Fruit fly (Drosophila melanogaster) whole organism, embryonic: ENCODE measurements around the gene Psf2.

Source experiments
- Asciz ChIP-seq: fragments of 200-800 bp; sonication (Bioruptor generic); optimal IDR thresholded peaks from 2 replicates; lab custom pipeline; 2017; ENCODE audit warnings: missing biosample characterization, mild to moderate bottlenecking, missing genetic modification characterization, missing genetic modification reagents
- CG10959 ChIP-seq: fragments of 200-800 bp; sonication (Bioruptor generic); IDR thresholded peaks from 2 replicates; pipeline ENCODE4 v1.3.6; 2022; ENCODE audit warnings: missing biosample characterization, missing genetic modification characterization
- CG11504 ChIP-seq: fragments of 200-800 bp; sonication (Bioruptor generic); optimal IDR thresholded peaks from 3 replicates; lab custom pipeline; 2019; ENCODE audit warnings: missing biosample characterization, mild to moderate bottlenecking, missing genetic modification characterization, moderate library complexity
- CG1233 ChIP-seq: fragments of 200-800 bp; sonication (Bioruptor generic); optimal IDR thresholded peaks from 4 replicates; lab custom pipeline; 2018; ENCODE audit warnings: missing biosample characterization, mild to moderate bottlenecking, missing genetic modification characterization
- CG13287 ChIP-seq: fragments of 200-800 bp; sonication (Bioruptor generic); IDR thresholded peaks from 2 replicates; pipeline ENCODE4 v1.3.6; 2022; ENCODE audit warnings: missing biosample characterization, missing genetic modification characterization; ENCODE audit not compliant: partially characterized antibody
- CG14710 ChIP-seq: fragments of 200-800 bp; sonication (Bioruptor generic); optimal IDR thresholded peaks from 3 replicates; lab custom pipeline; 2019; ENCODE audit warnings: missing biosample characterization, mild to moderate bottlenecking, missing genetic modification characterization, moderate library complexity
- CG1603 ChIP-seq: fragments of 200-800 bp; sonication (Bioruptor generic); optimal IDR thresholded peaks from 2 replicates; lab custom pipeline; 2019; ENCODE audit warnings: missing biosample characterization, mild to moderate bottlenecking, missing genetic modification characterization, moderate library complexity
- CG17328 ChIP-seq: fragments of 200-800 bp; sonication (Bioruptor generic); IDR thresholded peaks from 2 replicates; pipeline ENCODE4 v1.3.6; 2022; ENCODE audit warnings: missing biosample characterization, missing genetic modification characterization
- CG17385 ChIP-seq: fragments of 200-800 bp; sonication (Bioruptor generic); optimal IDR thresholded peaks from 3 replicates; lab custom pipeline; 2018; ENCODE audit warnings: missing biosample characterization, mild to moderate bottlenecking, missing genetic modification characterization
- CG17568 ChIP-seq: fragments of 200-800 bp; sonication (Bioruptor generic); optimal IDR thresholded peaks from 2 replicates; lab custom pipeline; 2018; ENCODE audit warnings: missing biosample characterization, mild to moderate bottlenecking, missing genetic modification characterization, moderate library complexity
- CG17829 ChIP-seq: fragments of 200-800 bp; optimal IDR thresholded peaks from 2 replicates; lab custom pipeline; 2019; ENCODE audit warnings: missing biosample characterization, mild to moderate bottlenecking, missing genetic modification characterization, moderate library complexity
- CG18764 ChIP-seq: fragments of 200-800 bp; sonication (Bioruptor generic); optimal IDR thresholded peaks from 3 replicates; lab custom pipeline; 2016; ENCODE audit warnings: missing biosample characterization, missing genetic modification characterization
- CG2129 ChIP-seq: fragments of 200-800 bp; sonication (Bioruptor generic); IDR thresholded peaks from 2 replicates; pipeline ENCODE4 v1.3.6; 2022; ENCODE audit warnings: missing biosample characterization, missing genetic modification characterization; ENCODE audit not compliant: partially characterized antibody
- CG30403 ChIP-seq: fragments of 200-800 bp; sonication (Bioruptor generic); optimal IDR thresholded peaks from 3 replicates; lab custom pipeline; 2016; ENCODE audit warnings: missing biosample characterization, missing genetic modification characterization
- CG31365 ChIP-seq: fragments of 200-800 bp; sonication (Bioruptor generic); optimal IDR thresholded peaks from 2 replicates; lab custom pipeline; 2018; ENCODE audit warnings: missing biosample characterization, mild to moderate bottlenecking, missing genetic modification characterization
- CG3281 ChIP-seq: fragments of 200-800 bp; sonication (Bioruptor generic); optimal IDR thresholded peaks from 3 replicates; lab custom pipeline; 2017; ENCODE audit warnings: missing biosample characterization, mild to moderate bottlenecking, missing genetic modification characterization
- CG33213 ChIP-seq: fragments of 200-800 bp; sonication (Bioruptor generic); optimal IDR thresholded peaks from 3 replicates; lab custom pipeline; 2016; ENCODE audit warnings: missing biosample characterization, missing genetic modification characterization
- CG3726 ChIP-seq: fragments of 200-800 bp; sonication (Bioruptor generic); IDR thresholded peaks from 3 replicates; pipeline ENCODE4, ENCODE4 v1.3.6; 2022; ENCODE audit warnings: missing biosample characterization, missing genetic modification characterization
- CG4730 ChIP-seq: fragments of 200-800 bp; sonication (Bioruptor generic); IDR thresholded peaks from 2 replicates; pipeline ENCODE4 v1.3.6; 2022; ENCODE audit warnings: missing biosample characterization, missing genetic modification characterization
- CkIIα-i1 ChIP-seq: fragments of 200-800 bp; sonication (Bioruptor generic); IDR thresholded peaks from 2 replicates; pipeline ENCODE4 v1.3.6; 2022; ENCODE audit warnings: missing biosample characterization, missing genetic modification characterization
- D ChIP-seq, 2 experiments: fragments of 200-800 bp in 1 of 2; fragments of >200 bp in 1 of 2; sonication (Bioruptor generic) in 1 of 2; optimal IDR thresholded peaks; 2 replicates in 1 of 2; 3 replicates in 1 of 2; lab custom pipeline; 2017; ENCODE audit warnings: mild to moderate bottlenecking in 1 of 2, missing biosample characterization in 1 of 2, missing genetic modification characterization in 1 of 2, missing genetic modification reagents in 1 of 2
- D19B ChIP-seq: fragments of 200-800 bp; sonication (Bioruptor generic); optimal IDR thresholded peaks from 2 replicates; lab custom pipeline; 2017; ENCODE audit warnings: missing biosample characterization, mild to moderate bottlenecking, missing genetic modification characterization
- Doc3 ChIP-seq: fragments of 200-800 bp; sonication (Bioruptor generic); IDR thresholded peaks from 3 replicates; pipeline ENCODE4 v1.3.6; 2022; ENCODE audit warnings: missing biosample characterization, missing genetic modification characterization; ENCODE audit not compliant: partially characterized antibody
- Hsf ChIP-seq: fragments of 200-800 bp; sonication (Bioruptor generic); optimal IDR thresholded peaks from 3 replicates; lab custom pipeline; 2016; ENCODE audit warnings: missing biosample characterization, missing genetic modification characterization
- Med ChIP-seq: fragments of 200-800 bp; sonication (Bioruptor generic); peaks from one replicate; lab custom pipeline; 2016; ENCODE audit warnings: missing biosample characterization, missing genetic modification characterization, mild to moderate bottlenecking, inconsistent platforms, moderate library complexity
- Neu2 ChIP-seq: fragments of 200-800 bp; sonication (Bioruptor generic); optimal IDR thresholded peaks from 3 replicates; lab custom pipeline; 2016; ENCODE audit warnings: missing biosample characterization, missing genetic modification characterization, borderline replicate concordance
- Sox100B ChIP-seq: fragments of 200-800 bp; sonication (Bioruptor generic); optimal IDR thresholded peaks from 3 replicates; lab custom pipeline; 2018; ENCODE audit warnings: missing biosample characterization, mild to moderate bottlenecking, missing genetic modification characterization
- Spps ChIP-seq: fragments of 200-800 bp; sonication (Bioruptor generic); optimal IDR thresholded peaks from 2 replicates; lab custom pipeline; 2018; ENCODE audit warnings: missing biosample characterization, mild to moderate bottlenecking, missing genetic modification characterization
- cato ChIP-seq: fragments of 200-800 bp; sonication (Bioruptor generic); optimal IDR thresholded peaks from 2 replicates; lab custom pipeline; 2016; ENCODE audit warnings: missing biosample characterization, missing genetic modification characterization, borderline replicate concordance
- caup ChIP-seq: fragments of 200-800 bp; sonication (Bioruptor generic); optimal IDR thresholded peaks from 3 replicates; lab custom pipeline; 2017; ENCODE audit warnings: missing biosample characterization, mild to moderate bottlenecking, missing genetic modification characterization, moderate library complexity; ENCODE audit not compliant: severe bottlenecking
- da ChIP-seq: fragments of 200-800 bp; sonication (Bioruptor generic); optimal IDR thresholded peaks from 2 replicates; lab custom pipeline; 2016; ENCODE audit warnings: missing biosample characterization, missing genetic modification characterization
- exex ChIP-seq: fragments of 200-800 bp; sonication (Bioruptor generic); optimal IDR thresholded peaks from 4 replicates; lab custom pipeline; 2018; ENCODE audit warnings: missing biosample characterization, mild to moderate bottlenecking, missing genetic modification characterization, moderate library complexity
- fd3F ChIP-seq: fragments of 200-800 bp; sonication (Bioruptor generic); optimal IDR thresholded peaks from 2 replicates; lab custom pipeline; 2018; ENCODE audit warnings: missing biosample characterization, mild to moderate bottlenecking, missing genetic modification characterization, moderate library complexity
- gcm2 ChIP-seq: fragments of 200-800 bp; sonication (Bioruptor generic); optimal IDR thresholded peaks from 2 replicates; lab custom pipeline; 2016; ENCODE audit warnings: missing biosample characterization, missing genetic modification characterization
- gfzf ChIP-seq: fragments of 200-800 bp; sonication (Bioruptor generic); optimal IDR thresholded peaks from 2 replicates; lab custom pipeline; 2016; ENCODE audit warnings: missing biosample characterization, mild to moderate bottlenecking, missing genetic modification characterization, moderate library complexity
- grau ChIP-seq: fragments of 200-800 bp; optimal IDR thresholded peaks from 3 replicates; lab custom pipeline; 2019; ENCODE audit warnings: missing biosample characterization, mild to moderate bottlenecking, missing genetic modification characterization, moderate library complexity
- jumu ChIP-seq: fragments of 200-800 bp; sonication (Bioruptor generic); optimal IDR thresholded peaks from 3 replicates; lab custom pipeline; 2016; ENCODE audit warnings: missing biosample characterization, missing genetic modification characterization
- lmd ChIP-seq: fragments of 200-800 bp; sonication (Bioruptor generic); IDR thresholded peaks from 2 replicates; pipeline ENCODE4 v1.3.6; 2022; ENCODE audit warnings: missing biosample characterization, missing genetic modification characterization
- nerfin-2 ChIP-seq: fragments of 200-800 bp; sonication (Bioruptor generic); IDR thresholded peaks from 2 replicates; pipeline ENCODE4 v1.3.6; 2022; ENCODE audit warnings: missing biosample characterization, missing genetic modification characterization; ENCODE audit not compliant: partially characterized antibody
- oc ChIP-seq: fragments of 200-800 bp; sonication (Bioruptor generic); optimal IDR thresholded peaks from 2 replicates; lab custom pipeline; 2018; ENCODE audit warnings: missing biosample characterization, mild to moderate bottlenecking, missing genetic modification characterization, moderate library complexity
- pfk ChIP-seq: fragments of 200-800 bp; sonication (Bioruptor generic); optimal IDR thresholded peaks from 2 replicates; lab custom pipeline; 2018; ENCODE audit warnings: missing biosample characterization, mild to moderate bottlenecking, missing genetic modification characterization, moderate library complexity
- pros ChIP-seq: fragments of 200-800 bp; sonication (Bioruptor generic); optimal IDR thresholded peaks from 3 replicates; lab custom pipeline; 2019; ENCODE audit warnings: missing biosample characterization, mild to moderate bottlenecking, missing genetic modification characterization, moderate library complexity
- sc ChIP-seq, 3 experiments: fragments of >200 bp in 2 of 3; fragments of 200-800 bp in 1 of 3; sonication (Bioruptor generic) in 1 of 3; optimal IDR thresholded peaks; 2 replicates in 2 of 3; 3 replicates in 1 of 3; lab custom pipeline; 2017; ENCODE audit warnings: mild to moderate bottlenecking in 1 of 3, missing biosample characterization in 1 of 3, missing genetic modification characterization in 1 of 3, missing genetic modification reagents in 1 of 3
- scrt ChIP-seq: fragments of 200-800 bp; sonication (Bioruptor generic); optimal IDR thresholded peaks from 2 replicates; lab custom pipeline; 2018; ENCODE audit warnings: missing biosample characterization, mild to moderate bottlenecking, missing genetic modification characterization, moderate library complexity
- shn ChIP-seq: fragments of 200-800 bp; sonication (Bioruptor generic); optimal IDR thresholded peaks from 3 replicates; lab custom pipeline; 2016; ENCODE audit warnings: missing biosample characterization, missing genetic modification characterization
- slp2 ChIP-seq: fragments of 200-800 bp; sonication (Bioruptor generic); optimal IDR thresholded peaks from 2 replicates; lab custom pipeline; 2016; ENCODE audit warnings: missing biosample characterization, missing genetic modification characterization
- tup ChIP-seq: fragments of 200-800 bp; sonication (Bioruptor generic); optimal IDR thresholded peaks from 2 replicates; lab custom pipeline; 2016; ENCODE audit warnings: missing biosample characterization, mild to moderate bottlenecking, missing genetic modification characterization, moderate library complexity

Gene Psf2

DNA sequence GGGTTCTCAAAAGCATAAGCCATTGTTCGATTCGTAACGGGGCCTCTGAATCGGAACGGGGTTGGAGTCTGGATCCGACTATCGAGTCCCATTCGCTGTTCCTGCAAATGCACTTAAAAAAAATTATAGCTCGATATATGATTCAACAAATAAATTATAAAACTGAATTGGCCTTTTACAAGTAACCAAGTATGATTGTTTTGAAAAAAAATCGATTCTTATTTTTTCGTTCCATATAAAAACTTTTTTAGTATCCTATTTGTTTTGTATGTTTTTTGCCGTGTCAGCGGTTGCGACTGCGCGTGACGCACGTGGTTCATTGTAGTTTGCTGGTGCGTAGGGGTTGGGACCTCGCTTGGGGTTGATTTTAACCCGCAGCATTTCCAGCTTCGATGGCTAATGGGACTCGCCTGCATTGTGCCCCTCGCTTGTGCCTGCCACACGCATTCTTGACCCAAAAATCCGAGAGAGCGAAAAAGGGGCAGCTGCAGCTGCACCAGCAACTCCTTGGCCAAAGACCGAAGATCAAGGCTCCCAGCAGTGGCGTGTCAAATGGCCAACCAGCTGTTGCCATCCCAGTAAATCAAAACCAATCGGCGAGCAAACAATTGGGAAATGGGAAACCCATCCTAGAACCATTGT is 36.4 kb downstream of the Psf2 start (continued):
- peak; percentile 91 for TF ChIP-seq pros
- TF ChIP-seq slp2 (GFP tag; lab: Kevin White, UChicago), result peak; percentile 14
- peak; percentile 28 for TF ChIP-seq Sox100B (GFP tag; lab: Kevin White, UChicago)
- TF ChIP-seq shn (GFP tag; lab: Kevin White, UChicago), result peak; percentile 41
- TF ChIP-seq nerfin-2, result no peak
- TF ChIP-seq Neu2 (GFP tag; lab: Kevin White, UChicago), result no peak
- TF ChIP-seq Med (GFP tag; lab: Kevin White, UChicago), result peak; percentile 85
- TF ChIP-seq Doc3 (GFP tag; lab: Robert Waterston, UW), result no peak
- no peak for TF ChIP-seq scrt
- TF ChIP-seq CG17385 (GFP tag; lab: Kevin White, UChicago), result peak; percentile 4
- TF ChIP-seq gcm2 (GFP tag; lab: Kevin White, UChicago), result peak; percentile 3
- peak; percentile 89 for TF ChIP-seq CG14710 (tag; lab: Kevin White, UChicago)
- peak; percentile 51 for TF ChIP-seq CG33213
- peak; percentile 49; the same call in 1 of the 2 replicates for TF ChIP-seq CG4730 (GFP tag; lab: Robert Waterston, UW)
- peak; percentile 90 for TF ChIP-seq CG10959 (GFP tag; lab: Robert Waterston, UW)
- TF ChIP-seq pfk (GFP tag; lab: Kevin White, UChicago), result no peak
- TF ChIP-seq CG17568 (GFP tag; lab: Kevin White, UChicago), result no peak
- TF ChIP-seq fd3F, result no peak
- peak; percentile 66 for TF ChIP-seq Hsf (GFP tag; lab: Kevin White, UChicago)
- TF ChIP-seq caup (GFP tag; lab: Kevin White, UChicago), result no peak
- peak; percentile 69 for TF ChIP-seq grau
- TF ChIP-seq jumu, result peak; percentile 66
- TF ChIP-seq CkIIα-i1, result no peak
- peak; percentile 92 for TF ChIP-seq CG17829 (tag; lab: Kevin White, UChicago)
- TF ChIP-seq da (GFP tag; lab: Kevin White, UChicago), result peak; percentile 4
- peak; percentile 40 for TF ChIP-seq D (optimal IDR thresholded peaks at IDR 0.05; lab: Kevin White, UChicago)
- TF ChIP-seq D (GFP tag; optimal IDR thresholded peaks at IDR 0.05; lab: Kevin White, UChicago), result peak; percentile 77
- no peak for TF ChIP-seq CG2129 (GFP tag; lab: Robert Waterston, UW)
- peak; percentile 52; the same call in 1 of the 2 replicates for TF ChIP-seq lmd (GFP tag; lab: Robert Waterston, UW)
- no peak for TF ChIP-seq CG13287
- peak; percentile 26 for TF ChIP-seq CG18764 (GFP tag; lab: Kevin White, UChicago)
- TF ChIP-seq exex (tag; lab: Kevin White, UChicago), result no peak
- no peak for TF ChIP-seq D19B (GFP tag; lab: Kevin White, UChicago)
- peak; percentile 11 for TF ChIP-seq oc (tag; lab: Kevin White, UChicago)
- no peak for TF ChIP-seq CG3281 (GFP tag; lab: Kevin White, UChicago)
- no peak for TF ChIP-seq CG31365 (tag; lab: Kevin White, UChicago)
- no peak for TF ChIP-seq gfzf (GFP tag; lab: Kevin White, UChicago)
- TF ChIP-seq tup, result peak; percentile 62
- peak; percentile 48 for TF ChIP-seq CG11504 (tag; lab: Kevin White, UChicago)
- TF ChIP-seq CG1603 (tag; lab: Kevin White, UChicago), result peak; percentile 58
- no peak for TF ChIP-seq CG3726 (GFP tag; lab: Robert Waterston, UW)
- TF ChIP-seq cato (GFP tag; lab: Kevin White, UChicago), result peak; percentile 5
- peak; percentile 77 for TF ChIP-seq CG17328 (GFP tag; lab: Robert Waterston, UW)
- no peak for TF ChIP-seq sc (optimal IDR thresholded peaks at IDR 0.05; lab: Kevin White, UChicago)
- peak; percentile 25 for TF ChIP-seq sc (GFP tag; optimal IDR thresholded peaks at IDR 0.05; lab: Kevin White, UChicago)
- TF ChIP-seq CG30403, result peak; percentile 60
- no peak for TF ChIP-seq Asciz (GFP tag; lab: Kevin White, UChicago)
- TF ChIP-seq Spps (tag; lab: Kevin White, UChicago), result peak; percentile 68
- TF ChIP-seq CG1233 (GFP tag; lab: Kevin White, UChicago), result peak; percentile 82
